Worm (Caenorhabditis elegans) whole organism, dauer: ENCODE results near the gene B0304.4.

Experiments
- unc-62 ChIP-seq: sonication (generic microtip); optimal IDR thresholded peaks from 2 replicates; lab custom pipeline; 2017; ENCODE audit warnings: missing biosample characterization, missing genetic modification reagents, missing genetic modification characterization

The B0304.4 gene

ce11 chrII:4531880-4532279, 8.9 kb upstream of the B0304.4 start, which contains the start of gene sra-32:
Gene sra-32 (minus strand): TSS chrII:4531980.
- no peak for TF ChIP-seq unc-62 (GFP tag; lab: Kevin White, UChicago)

ce11 chrII:4527800-4528199, 4.8 kb upstream of the B0304.4 start, which contains the start of gene sra-35:
Gene sra-35 (minus strand): TSS chrII:4527900.
- TF ChIP-seq unc-62 (GFP tag; lab: Kevin White, UChicago) = no peak

ce11 chrII:4525185-4525584, 2.2 kb upstream of the B0304.4 start:
- no peak for TF ChIP-seq unc-62 (GFP tag; lab: Kevin White, UChicago)

ce11 chrII:4519976-4520594, 2.9 kb downstream of the B0304.4 start:
- no peak for TF ChIP-seq unc-62 (GFP tag; lab: Kevin White, UChicago)

ce11 chrII:4518300-4518907, 4.6 kb downstream of the B0304.4 start, which contains the start of gene hlh-1:
Gene hlh-1 (plus strand): TSS chrII:4518574.
- no peak for TF ChIP-seq unc-62 (GFP tag; lab: Kevin White, UChicago)

ce11 chrII:4517254-4517653, 5.8 kb downstream of the B0304.4 start:
- TF ChIP-seq unc-62 (GFP tag; lab: Kevin White, UChicago) = no peak

ce11 chrII:4516291-4516690, 6.7 kb downstream of the B0304.4 start:
- no peak for TF ChIP-seq unc-62 (GFP tag; lab: Kevin White, UChicago)

- TF ChIP-seq unc-62 (GFP tag; lab: Kevin White, UChicago) = no peak
These were observed 11.1 kb downstream of the B0304.4 start, which contains the start of gene cyp-23A1 for ce11 chrII:4511911-4512310. Gene cyp-23A1 (plus strand): TSS chrII:4512211.

- TF ChIP-seq unc-62 (GFP tag; lab: Kevin White, UChicago) = no peak
These were observed 12.3 kb downstream of the B0304.4 start for ce11 chrII:4510684-4511083.

ce11 chrII:4507669-4508068, 15.4 kb downstream of the B0304.4 start:
- no peak for TF ChIP-seq unc-62 (GFP tag; lab: Kevin White, UChicago)

- TF ChIP-seq unc-62 (GFP tag; lab: Kevin White, UChicago) = no peak
These were observed 16.3 kb downstream of the B0304.4 start for ce11 chrII:4506552-4507291.

ce11 chrII:4505097-4505626, 17.9 kb downstream of the B0304.4 start, which contains the start of gene camt-1:
Gene camt-1 (minus strand): TSS chrII:4505147.
- TF ChIP-seq unc-62 (GFP tag; lab: Kevin White, UChicago) = no peak

ce11 chrII:4495844-4496243, 27.2 kb downstream of the B0304.4 start:
- TF ChIP-seq unc-62 (GFP tag; lab: Kevin White, UChicago) = no peak

- TF ChIP-seq unc-62 (GFP tag; lab: Kevin White, UChicago) = no peak
These were observed 28.5 kb downstream of the B0304.4 start for ce11 chrII:4494532-4494931.

ce11 chrII:4490729-4491128, 32.3 kb downstream of the B0304.4 start, which contains the start of gene T05C1.5:
Gene T05C1.5 (minus strand): TSS chrII:4490829.
- TF ChIP-seq unc-62 (GFP tag; lab: Kevin White, UChicago) = no peak

ce11 chrII:4489288-4489687, 33.7 kb downstream of the B0304.4 start, which contains the start of gene T05C1.3:
Gene T05C1.3 (minus strand): TSS chrII:4489388.
- no peak for TF ChIP-seq unc-62 (GFP tag; lab: Kevin White, UChicago)
